Fruit fly (Drosophila melanogaster): ENCODE data around the gene S-Lap3.

DNA sequence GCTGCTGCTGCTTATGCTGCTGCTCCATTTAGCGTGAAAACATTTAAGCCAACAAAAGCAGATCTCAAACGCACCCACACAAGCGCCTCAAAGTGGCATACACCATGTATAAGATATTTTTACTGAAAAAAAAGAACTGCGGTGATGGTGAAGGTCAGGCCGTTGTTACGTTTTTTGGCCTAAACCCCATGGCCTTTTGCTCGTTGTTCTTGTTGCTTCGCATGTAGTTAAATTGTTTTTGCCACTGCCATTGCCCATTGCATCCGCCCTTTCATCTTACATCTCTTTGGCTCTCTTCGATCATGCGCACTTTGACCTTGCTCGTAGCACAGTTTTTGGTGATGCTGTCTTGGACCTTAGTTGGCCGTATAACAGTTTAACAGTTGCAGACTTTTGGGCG, 20.5 kb downstream of the S-Lap3 start:
- TF ChIP-seq h (optimal IDR thresholded peaks at IDR 0.05) (no peak), insv (optimal IDR thresholded peaks at IDR 0.05) (no peak)

Data from Kc167 (cell line).